Worm (Caenorhabditis elegans) whole organism, L4/young adult: ENCODE results near the gene sre-13.

Experiments
- W03F9.2 ChIP-seq: fragments of 150-350 bp; optimal IDR thresholded peaks from 2 replicates; lab custom pipeline; 2014; ENCODE audit warnings: missing biosample characterization, missing genetic modification characterization
- dao-5 ChIP-seq: sonication (generic microtip); optimal IDR thresholded peaks from 2 replicates; lab custom pipeline; 2016; ENCODE audit warnings: missing genotype, missing genetic modification characterization, moderate library complexity, missing compliant biosample characterization
- him-1 ChIP-seq: sonication (generic microtip); optimal IDR thresholded peaks from 2 replicates; lab custom pipeline; 2016; ENCODE audit warnings: missing genotype, missing genetic modification reagents, missing genetic modification characterization, missing compliant biosample characterization

sre-13 gene

DNA sequence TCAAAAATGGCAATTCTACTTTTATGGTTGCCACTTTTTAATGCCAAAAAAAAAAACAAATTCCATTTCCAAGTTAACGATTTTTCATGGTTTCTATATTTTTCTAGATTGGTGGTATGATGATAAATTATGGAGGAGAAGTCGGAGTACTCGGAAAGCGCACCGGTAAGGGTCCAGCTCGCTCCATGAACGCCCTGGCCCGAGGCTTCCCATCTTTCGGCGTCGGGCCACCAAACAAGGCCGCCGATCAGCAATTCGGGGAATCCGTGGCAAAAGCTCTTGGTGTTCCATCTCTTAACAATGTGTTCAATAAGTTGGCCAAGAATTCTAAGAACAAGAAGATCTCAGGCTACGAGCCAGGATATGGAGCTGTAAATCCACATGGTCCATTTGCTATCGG lies 2.6 kb downstream of the sre-13 start:
- TF ChIP-seq him-1 (tag; lab: Kevin White, UChicago) (no peak), W03F9.2 (tag; lab: Kevin White, UChicago) (no peak), dao-5 (tag; lab: Kevin White, UChicago) (no peak)

DNA sequence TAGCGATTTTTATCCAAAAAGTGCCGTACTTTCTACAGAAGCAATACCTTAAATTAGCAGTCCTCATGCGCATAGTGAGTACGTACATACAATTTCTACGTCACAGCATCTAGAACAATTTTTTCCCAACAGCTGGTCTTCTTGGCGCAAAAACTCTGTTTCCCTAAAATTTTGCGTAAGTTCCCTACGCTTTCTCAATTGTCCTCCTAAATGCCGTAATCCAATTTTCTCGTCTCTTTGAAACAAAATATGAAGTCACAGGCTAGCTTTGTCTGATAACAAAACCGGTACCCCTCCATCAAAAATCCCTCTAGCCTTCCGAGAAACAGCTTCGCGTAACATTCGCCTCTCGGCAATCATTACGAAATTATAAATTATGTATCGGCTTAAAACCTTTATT lies 3.8 kb downstream of the sre-13 start, which contains the start of gene C38C6.3:
TSS of gene C38C6.3 (plus strand) at position 301 of the 400 bp plus-strand sequence.
- TF ChIP-seq him-1 (tag; lab: Kevin White, UChicago) (no peak), dao-5 (tag; lab: Kevin White, UChicago) (no peak), W03F9.2 (tag; lab: Kevin White, UChicago) (no peak)

- TF ChIP-seq dao-5 (tag; lab: Kevin White, UChicago), result no peak
- TF ChIP-seq him-1 (tag; lab: Kevin White, UChicago), result no peak
- TF ChIP-seq W03F9.2 (tag; lab: Kevin White, UChicago), result no peak
These were observed 9.3 kb downstream of the sre-13 start, which contains the start of gene tag-297 for ce11 chrII:14627330-14627729. Gene tag-297 (plus strand): TSS chrII:14627630.

DNA sequence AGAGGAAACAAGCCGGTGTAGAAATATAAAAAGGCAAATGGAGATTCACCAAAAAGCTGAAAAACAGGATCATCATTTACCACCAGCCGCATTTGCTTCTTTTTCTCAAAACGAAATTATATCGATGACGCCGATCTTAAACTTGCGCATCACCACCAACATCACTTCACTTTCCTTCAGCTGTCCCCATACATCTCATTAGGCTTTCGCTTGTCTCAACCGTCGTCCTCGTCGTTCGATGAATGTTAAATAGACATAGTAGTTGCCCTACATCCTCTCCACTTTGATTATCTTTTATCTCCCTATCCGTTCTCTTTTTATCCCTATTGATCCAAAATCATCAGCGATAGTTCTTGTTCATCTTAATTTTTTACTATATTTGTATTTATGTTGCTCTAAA lies 9.8 kb downstream of the sre-13 start:
- TF ChIP-seq dao-5 (tag; lab: Kevin White, UChicago), result no peak

ce11 chrII:14622758-14623157 lies 13.9 kb downstream of the sre-13 start, which contains the start of gene mltn-10:
Gene mltn-10 (plus strand): TSS chrII:14623058.
- no peak for TF ChIP-seq him-1 (tag; lab: Kevin White, UChicago)
- TF ChIP-seq dao-5 (tag; lab: Kevin White, UChicago), result no peak
- no peak for TF ChIP-seq W03F9.2 (tag; lab: Kevin White, UChicago)

ce11 chrII:14620730-14621129 lies 15.9 kb downstream of the sre-13 start:
- TF ChIP-seq him-1 (tag; lab: Kevin White, UChicago) (no peak), dao-5 (tag; lab: Kevin White, UChicago) (no peak), W03F9.2 (tag; lab: Kevin White, UChicago) (no peak)

DNA sequence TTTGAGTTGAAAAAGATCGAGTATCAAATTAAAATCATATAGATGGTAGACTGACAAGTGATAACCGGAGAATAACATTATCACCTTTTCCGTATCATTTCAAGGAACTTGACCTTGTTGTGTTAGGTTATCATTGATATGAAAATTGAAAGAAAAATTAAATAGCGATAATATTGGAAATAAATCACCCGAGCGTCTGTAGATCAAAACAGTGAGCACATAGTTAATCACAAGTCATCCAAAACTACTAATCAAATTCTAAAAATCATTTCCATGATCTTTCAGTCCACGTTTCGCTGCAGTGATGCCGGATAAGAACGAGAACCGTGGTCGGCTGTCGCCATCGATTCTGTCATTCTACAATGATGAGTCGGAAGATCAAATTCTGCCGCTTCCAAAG lies 16.8 kb downstream of the sre-13 start:
- TF ChIP-seq dao-5 (tag; lab: Kevin White, UChicago), result no peak
- TF ChIP-seq W03F9.2 (tag; lab: Kevin White, UChicago), result no peak
- TF ChIP-seq him-1 (tag; lab: Kevin White, UChicago), result no peak

DNA sequence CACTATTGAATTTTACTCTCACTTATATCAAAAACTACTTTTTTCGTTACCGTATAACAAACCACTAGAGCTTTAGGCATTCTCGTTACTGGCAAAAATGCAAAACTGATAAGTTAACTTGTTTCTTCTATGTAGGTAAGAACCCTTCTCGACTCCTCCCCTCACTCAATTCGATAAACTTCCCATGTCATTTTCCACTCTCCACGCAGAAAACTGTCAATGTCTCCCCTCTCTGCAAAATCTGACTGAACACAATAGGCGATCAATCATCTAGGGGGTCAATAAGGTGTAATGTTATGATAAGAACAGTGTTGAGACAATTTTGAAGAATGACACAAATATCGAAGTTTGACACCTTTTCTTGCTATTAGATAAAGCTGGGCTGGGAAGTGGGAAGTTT lies 17.9 kb downstream of the sre-13 start:
- TF ChIP-seq him-1 (tag; lab: Kevin White, UChicago) (no peak), dao-5 (tag; lab: Kevin White, UChicago) (no peak), W03F9.2 (tag; lab: Kevin White, UChicago) (no peak)

DNA sequence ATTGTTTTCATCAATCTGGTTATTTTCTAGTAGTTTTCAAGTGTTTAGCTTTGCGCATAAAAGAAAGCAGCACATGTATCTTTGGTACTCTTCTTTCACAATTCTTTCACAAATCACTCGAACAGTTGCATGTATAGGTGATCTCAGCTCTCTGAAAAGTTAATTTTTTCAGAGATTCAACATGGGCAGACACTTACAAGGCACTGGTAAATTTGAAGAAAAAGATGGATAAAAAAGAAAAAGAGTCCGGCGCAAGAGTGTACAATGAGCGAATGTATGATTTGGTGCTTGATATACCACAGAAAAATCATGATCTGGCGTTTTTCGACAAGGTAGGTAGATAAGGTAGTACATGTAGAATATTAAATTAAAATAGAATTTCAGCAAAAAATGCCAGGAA lies 18.5 kb downstream of the sre-13 start:
- no peak for TF ChIP-seq him-1 (tag; lab: Kevin White, UChicago)
- no peak for TF ChIP-seq W03F9.2 (tag; lab: Kevin White, UChicago)
- TF ChIP-seq dao-5 (tag; lab: Kevin White, UChicago), result no peak

ce11 chrII:14616927-14617326 lies 19.7 kb downstream of the sre-13 start:
- TF ChIP-seq W03F9.2 (tag; lab: Kevin White, UChicago) (no peak), dao-5 (tag; lab: Kevin White, UChicago) (peak; percentile 74), him-1 (tag; lab: Kevin White, UChicago) (no peak)

DNA sequence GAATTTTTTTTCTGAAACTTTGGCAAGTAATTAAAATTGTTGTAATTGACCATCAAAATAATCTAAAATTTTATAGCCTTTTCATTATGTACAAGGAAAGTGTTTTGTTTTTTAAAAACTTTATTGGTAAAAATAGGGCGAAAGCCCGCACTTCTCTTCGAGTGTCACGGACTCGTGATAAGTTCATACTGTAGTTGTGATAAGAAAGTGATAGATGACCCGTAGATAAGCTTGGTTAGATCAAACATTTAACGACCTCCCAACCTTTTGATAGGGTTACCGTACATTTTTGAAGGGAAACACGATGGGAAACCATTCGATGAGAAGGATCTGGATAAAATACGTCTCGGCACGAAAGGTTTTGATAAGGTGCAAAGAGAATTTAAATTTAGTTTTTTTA lies 20.2 kb downstream of the sre-13 start:
- TF ChIP-seq W03F9.2 (tag; lab: Kevin White, UChicago) (no peak), dao-5 (tag; lab: Kevin White, UChicago) (no peak), him-1 (tag; lab: Kevin White, UChicago) (no peak)

ce11 chrII:14615735-14616134 lies 20.9 kb downstream of the sre-13 start, which contains the start of gene mltn-9:
Gene mltn-9 (plus strand): TSS chrII:14616035.
- no peak for TF ChIP-seq W03F9.2 (tag; lab: Kevin White, UChicago)
- no peak for TF ChIP-seq dao-5 (tag; lab: Kevin White, UChicago)
- no peak for TF ChIP-seq him-1 (tag; lab: Kevin White, UChicago)

ce11 chrII:14611307-14611706 lies 25.3 kb downstream of the sre-13 start:
- TF ChIP-seq dao-5 (tag; lab: Kevin White, UChicago), result no peak
- no peak for TF ChIP-seq him-1 (tag; lab: Kevin White, UChicago)
- TF ChIP-seq W03F9.2 (tag; lab: Kevin White, UChicago), result no peak

ce11 chrII:14610492-14611142 lies 26.0 kb downstream of the sre-13 start:
- TF ChIP-seq W03F9.2 (tag; lab: Kevin White, UChicago) (no peak), dao-5 (tag; lab: Kevin White, UChicago) (no peak)
